Worm (Caenorhabditis elegans): ENCODE results near the gene slc-17.7.

Gene slc-17.7

DNA sequence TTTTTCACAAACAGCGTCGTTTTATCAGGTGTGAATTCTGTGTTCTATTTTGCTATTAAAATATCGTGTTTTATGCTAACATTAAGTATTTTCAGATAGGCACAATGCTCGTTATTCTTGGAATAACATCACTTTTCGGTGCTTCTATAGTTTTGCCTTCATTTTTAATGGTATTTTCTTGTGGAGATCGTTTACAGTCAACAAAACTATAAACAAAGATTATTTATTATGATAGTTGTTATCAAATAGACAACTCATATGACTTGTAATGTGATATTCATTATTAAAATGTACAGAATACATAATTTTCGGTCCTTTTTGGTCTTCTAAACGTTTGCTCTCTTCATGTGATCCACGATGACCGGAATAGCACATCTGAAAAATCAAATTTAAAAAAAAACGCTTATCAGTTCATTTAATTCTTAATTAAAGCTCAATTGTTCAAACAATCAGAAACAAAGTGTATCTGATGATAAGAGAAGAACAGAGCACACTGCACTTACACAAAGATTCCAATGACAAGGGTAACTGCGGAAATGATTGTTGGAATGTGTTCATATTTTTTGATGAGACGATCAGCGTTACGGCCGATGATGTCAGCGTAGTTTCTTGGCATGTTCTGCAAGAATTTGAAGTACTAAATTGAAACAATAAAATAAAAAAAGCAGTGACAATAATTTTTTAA is 12.1 kb downstream of the slc-17.7 start, which contains the start of gene F07C3.9:
Gene F07C3.9 (minus strand): TSS at position 635 of the 685 bp plus-strand sequence.
- TF ChIP-seq sma-3 (GFP tag; optimal IDR thresholded peaks at IDR 0.05) (no peak), sma-9 (GFP tag; optimal IDR thresholded peaks at IDR 0.05) (peak; percentile 16), sma-9 (tag; optimal IDR thresholded peaks at IDR 0.05) (no peak), fos-1 (tag; optimal IDR thresholded peaks at IDR 0.05) (peak; percentile 51)

DNA sequence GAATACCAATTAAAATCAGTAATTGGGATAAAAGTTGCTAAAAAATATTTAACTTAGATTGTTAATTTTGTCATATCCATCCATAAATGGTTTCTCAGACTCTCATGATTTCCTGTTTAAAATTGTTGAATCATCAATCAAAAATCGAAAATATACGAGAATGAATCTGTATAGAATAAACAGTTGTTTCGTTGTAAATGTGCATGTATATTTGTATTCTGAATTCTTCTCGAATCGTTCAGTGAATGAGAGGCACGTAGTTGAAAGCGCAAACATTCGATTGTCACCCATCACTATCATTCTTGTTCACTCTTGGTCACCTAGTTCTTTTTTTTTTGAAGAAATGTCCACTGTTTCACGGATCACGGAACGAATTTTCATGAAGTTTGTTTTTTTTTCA is 16.4 kb downstream of the slc-17.7 start, which contains the start of gene ptd-2:
Gene ptd-2 (plus strand): TSS at position 301 of the 400 bp plus-strand sequence.
- TF ChIP-seq aly-2 (tag; optimal IDR thresholded peaks at IDR 0.05) (no peak), nhr-23 (tag; optimal IDR thresholded peaks at IDR 0.05) (no peak), lsy-2 (tag; optimal IDR thresholded peaks at IDR 0.05) (no peak), egl-27 (tag; optimal IDR thresholded peaks at IDR 0.05) (no peak), gmeb-1 (tag; optimal IDR thresholded peaks at IDR 0.05) (no peak), blmp-1 (tag; optimal IDR thresholded peaks at IDR 0.05; ENCODE audit: insufficient read depth) (no peak), fos-1 (tag; optimal IDR thresholded peaks at IDR 0.05) (no peak), nhr-6 (tag; optimal IDR thresholded peaks at IDR 0.05) (no peak), C34F6.9 (tag; optimal IDR thresholded peaks at IDR 0.05) (no peak), F13H6.1 (tag; optimal IDR thresholded peaks at IDR 0.05) (no peak), nhr-11 (tag; optimal IDR thresholded peaks at IDR 0.05) (no peak), dmd-4 (tag; optimal IDR thresholded peaks at IDR 0.05) (no peak), ceh-16 (tag; optimal IDR thresholded peaks at IDR 0.05) (no peak), sem-4 (tag; optimal IDR thresholded peaks at IDR 0.05) (no peak)

ce11 chrV:9249206-9249605 is 17.1 kb downstream of the slc-17.7 start, which contains the start of gene str-94:
Gene str-94, minus strand, starts transcription at chrV:9249306.
- TF ChIP-seq elt-1 (tag; optimal IDR thresholded peaks at IDR 0.05): no peak
- TF ChIP-seq mbf-1 (tag; optimal IDR thresholded peaks at IDR 0.05): no peak
- TF ChIP-seq blmp-1 (tag; optimal IDR thresholded peaks at IDR 0.05; ENCODE audit: insufficient read depth): no peak
- no peak for TF ChIP-seq Y55F3AM.14 (GFP tag; optimal IDR thresholded peaks at IDR 0.05)
- TF ChIP-seq ama-1 (optimal IDR thresholded peaks at IDR 0.05): no peak
- TF ChIP-seq sem-4 (tag; optimal IDR thresholded peaks at IDR 0.05): no peak
- TF ChIP-seq nhr-12 (tag; optimal IDR thresholded peaks at IDR 0.05): no peak
- no peak for TF ChIP-seq ztf-11 (tag; optimal IDR thresholded peaks at IDR 0.05)
- TF ChIP-seq peb-1 (tag; optimal IDR thresholded peaks at IDR 0.05): no peak
- TF ChIP-seq elt-3 (tag; optimal IDR thresholded peaks at IDR 0.05): no peak
- no peak for TF ChIP-seq skn-1 (tag; optimal IDR thresholded peaks at IDR 0.05)

DNA sequence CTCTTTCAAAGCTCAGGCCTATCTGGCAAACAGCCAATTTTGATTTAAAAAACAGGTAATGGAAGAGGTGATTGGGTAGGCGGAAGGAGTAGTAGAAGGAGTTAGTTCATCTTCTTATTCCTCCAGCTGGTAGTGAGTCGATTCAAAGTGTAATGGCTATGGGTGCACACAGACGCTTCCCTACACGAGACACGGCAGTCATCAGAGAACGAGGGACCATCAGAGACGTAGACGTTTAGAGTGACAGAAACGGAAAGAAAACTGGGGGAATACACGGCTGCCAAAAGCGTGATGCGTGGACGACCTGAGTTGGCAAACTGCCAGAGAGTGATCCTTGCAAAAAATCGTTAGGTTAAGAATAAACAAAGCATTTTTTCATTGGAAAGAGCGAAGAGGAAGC is 18.9 kb downstream of the slc-17.7 start:
- peak; percentile 34 for TF ChIP-seq F13H6.1 (tag; optimal IDR thresholded peaks at IDR 0.05)
- TF ChIP-seq nhr-12 (tag; optimal IDR thresholded peaks at IDR 0.05): no peak
- TF ChIP-seq fos-1 (tag; optimal IDR thresholded peaks at IDR 0.05): no peak
- TF ChIP-seq zag-1 (tag; optimal IDR thresholded peaks at IDR 0.05): no peak
- TF ChIP-seq mdl-1 (tag; optimal IDR thresholded peaks at IDR 0.05): peak in 1 of 2 experiments; percentile 25
- TF ChIP-seq nhr-21 (tag; optimal IDR thresholded peaks at IDR 0.05): no peak
- peak; percentile 60 for TF ChIP-seq unc-55 (GFP tag; optimal IDR thresholded peaks at IDR 0.05)
- no peak for TF ChIP-seq sma-3 (GFP tag; optimal IDR thresholded peaks at IDR 0.05)
- TF ChIP-seq peb-1 (tag; optimal IDR thresholded peaks at IDR 0.05): no peak
- no peak for TF ChIP-seq ceh-82 (tag; optimal IDR thresholded peaks at IDR 0.05)
- no peak for TF ChIP-seq ama-1 (optimal IDR thresholded peaks at IDR 0.05)
- TF ChIP-seq Y55F3AM.14 (GFP tag; optimal IDR thresholded peaks at IDR 0.05): no peak
- TF ChIP-seq sem-4 (tag; optimal IDR thresholded peaks at IDR 0.05): no peak
- TF ChIP-seq blmp-1 (tag; optimal IDR thresholded peaks at IDR 0.05; ENCODE audit: insufficient read depth): no peak
- TF ChIP-seq C34F6.9 (tag; optimal IDR thresholded peaks at IDR 0.05): peak; percentile 53
- TF ChIP-seq aly-2 (tag; optimal IDR thresholded peaks at IDR 0.05): no peak
- no peak for TF ChIP-seq dmd-4 (tag; optimal IDR thresholded peaks at IDR 0.05)
- no peak for TF ChIP-seq lin-11 (tag; optimal IDR thresholded peaks at IDR 0.05)
- no peak for TF ChIP-seq egl-27 (tag; optimal IDR thresholded peaks at IDR 0.05)
- TF ChIP-seq sma-9 (GFP tag; optimal IDR thresholded peaks at IDR 0.05): peak; percentile 74
- TF ChIP-seq sma-9 (tag; optimal IDR thresholded peaks at IDR 0.05): no peak
- no peak for TF ChIP-seq elt-1 (tag; optimal IDR thresholded peaks at IDR 0.05)
- TF ChIP-seq snpc-4 (tag; optimal IDR thresholded peaks at IDR 0.05): no peak
- no peak for TF ChIP-seq elt-3 (tag; optimal IDR thresholded peaks at IDR 0.05)
- TF ChIP-seq lsy-2 (tag; optimal IDR thresholded peaks at IDR 0.05): peak in 1 of 2 experiments; percentile 30
- no peak for TF ChIP-seq unc-39 (tag; optimal IDR thresholded peaks at IDR 0.05)
- no peak for TF ChIP-seq ztf-11 (tag; optimal IDR thresholded peaks at IDR 0.05)
- peak; percentile 75 for TF ChIP-seq nhr-129 (tag; optimal IDR thresholded peaks at IDR 0.05)
- TF ChIP-seq ceh-16 (tag; optimal IDR thresholded peaks at IDR 0.05): no peak
- no peak for TF ChIP-seq unc-62 (GFP tag; optimal IDR thresholded peaks at IDR 0.05)

Data from whole organism, L2 larva.